Worm (Caenorhabditis elegans): ENCODE data around the gene nstp-8.

ce11 chrV:2216927-2217326 lies 1.5 kb downstream of the nstp-8 start:
- no peak for TF ChIP-seq F16B12.6 (tag; optimal IDR thresholded peaks at IDR 0.05)
- TF ChIP-seq elt-2 (tag; optimal IDR thresholded peaks at IDR 0.05) = no peak
- no peak for TF ChIP-seq mep-1 (tag; optimal IDR thresholded peaks at IDR 0.05)
- TF ChIP-seq nhr-90 (tag; optimal IDR thresholded peaks at IDR 0.05; ENCODE audit: poor library complexity) = no peak
- no peak for TF ChIP-seq dpl-1 (GFP tag; optimal IDR thresholded peaks at IDR 0.05)
- no peak for TF ChIP-seq unc-62 (GFP tag; optimal IDR thresholded peaks at IDR 0.05)
- TF ChIP-seq skn-1 (tag; optimal IDR thresholded peaks at IDR 0.05) = no peak
- no peak for TF ChIP-seq pag-3 (tag; optimal IDR thresholded peaks at IDR 0.05; ENCODE audit: borderline replicate concordance, insufficient read depth)
- TF ChIP-seq lsy-2 (tag; optimal IDR thresholded peaks at IDR 0.05) = no peak
- no peak for TF ChIP-seq zip-4 (GFP tag; optimal IDR thresholded peaks at IDR 0.05)
- TF ChIP-seq nhr-11 (tag; optimal IDR thresholded peaks at IDR 0.05) = no peak
- TF ChIP-seq lin-39 (tag; optimal IDR thresholded peaks at IDR 0.05) = no peak
- TF ChIP-seq nhr-77 (tag; optimal IDR thresholded peaks at IDR 0.05) = no peak

Measured in whole organism, L1 larva.